Worm (Caenorhabditis elegans) whole organism, early embryonic: ENCODE data around the gene Y57E12B.11.

Experiments
- B0310.2 ChIP-seq: sonication (generic microtip); optimal IDR thresholded peaks from 2 replicates; lab custom pipeline; 2016; ENCODE audit warnings: mild to moderate bottlenecking, missing genetic modification characterization, missing compliant biosample characterization
- F13C5.2 ChIP-seq: sonication (generic microtip); optimal IDR thresholded peaks from 2 replicates; lab custom pipeline; 2017; ENCODE audit warnings: mild to moderate bottlenecking, missing genetic modification characterization, inconsistent platforms, missing compliant biosample characterization
- aly-1 ChIP-seq: sonication (generic microtip); optimal IDR thresholded peaks from 2 replicates; lab custom pipeline; 2016; ENCODE audit warnings: missing genetic modification characterization, missing compliant biosample characterization
- ama-1 ChIP-seq: fragments of 150-350 bp; optimal IDR thresholded peaks from 2 replicates; lab custom pipeline; 2014
- ceh-13 ChIP-seq: fragments of 200-800 bp; sonication (Bioruptor generic); optimal IDR thresholded peaks from 2 replicates; lab custom pipeline; 2018; ENCODE audit warnings: mild to moderate bottlenecking, missing genetic modification characterization, missing compliant biosample characterization
- ceh-36 ChIP-seq: sonication (generic microtip); optimal IDR thresholded peaks from 2 replicates; lab custom pipeline; 2016; ENCODE audit warnings: missing genetic modification characterization, inconsistent platforms, missing compliant biosample characterization
- ets-7 ChIP-seq: sonication (generic microtip); optimal IDR thresholded peaks from 2 replicates; lab custom pipeline; 2016; ENCODE audit warnings: missing genotype, missing genetic modification characterization, missing compliant biosample characterization
- flt-1 ChIP-seq: fragments of 200-800 bp; sonication (Bioruptor generic); IDR thresholded peaks from 2 replicates; pipeline ENCODE4 v1.3.6; 2022; ENCODE audit warnings: missing genetic modification characterization, missing compliant biosample characterization
- hmbx-1 ChIP-seq: sonication (generic microtip); optimal IDR thresholded peaks from 2 replicates; lab custom pipeline; 2016; ENCODE audit warnings: mild to moderate bottlenecking, missing genetic modification characterization, missing compliant biosample characterization
- hmg-4 ChIP-seq: fragments of 200-800 bp; sonication (Bioruptor generic); optimal IDR thresholded peaks from 2 replicates; lab custom pipeline; 2018; ENCODE audit warnings: mild to moderate bottlenecking, missing genetic modification characterization, missing compliant biosample characterization
- hnd-1 ChIP-seq: sonication (generic microtip); optimal IDR thresholded peaks from 2 replicates; lab custom pipeline; 2016; ENCODE audit warnings: missing genetic modification characterization, missing compliant biosample characterization
- pes-1 ChIP-seq: fragments of 200-800 bp; sonication (Bioruptor generic); IDR thresholded peaks from 2 replicates; pipeline ENCODE4 v1.3.6; 2022; ENCODE audit warnings: missing genetic modification reagents, missing genetic modification characterization, missing compliant biosample characterization
- scrt-1 ChIP-seq: fragments of 200-800 bp; sonication (Bioruptor generic); IDR thresholded peaks from 2 replicates; pipeline ENCODE4 v1.3.6; 2022; ENCODE audit warnings: missing genetic modification characterization, missing compliant biosample characterization
- sea-1 ChIP-seq: fragments of 200-800 bp; sonication (Bioruptor generic); conservative IDR thresholded peaks from 2 replicates; pipeline ENCODE4 v1.3.6; 2022; ENCODE audit warnings: missing genetic modification characterization, missing compliant biosample characterization
- tbx-11 ChIP-seq: fragments of 200-800 bp; sonication (Bioruptor generic); IDR thresholded peaks from 2 replicates; pipeline ENCODE4 v1.3.6; 2022; ENCODE audit warnings: missing genetic modification characterization, missing compliant biosample characterization
- tbx-37 ChIP-seq: fragments of 200-800 bp; sonication (Bioruptor generic); conservative IDR thresholded peaks from 2 replicates; pipeline ENCODE4 v1.3.6; 2022; ENCODE audit warnings: missing genetic modification reagents, missing genetic modification characterization, missing compliant biosample characterization
- tra-4 ChIP-seq: sonication (generic microtip); optimal IDR thresholded peaks from 2 replicates; lab custom pipeline; 2017; ENCODE audit warnings: missing genetic modification characterization, missing compliant biosample characterization

Gene Y57E12B.11

ce11 chrV:6949770-6950169, at the start of gene Y57E12B.11:
Gene Y57E12B.11, minus strand, starts transcription at chrV:6949870.
- TF ChIP-seq ama-1 (lab: Kevin White, UChicago) = no peak
- TF ChIP-seq hmbx-1 (tag; lab: Kevin White, UChicago) = no peak
- no peak for TF ChIP-seq aly-1 (tag; lab: Kevin White, UChicago)
- TF ChIP-seq ets-7 (tag; lab: Kevin White, UChicago) = no peak
- TF ChIP-seq sea-1 (GFP tag; lab: Robert Waterston, UW) = no peak
- TF ChIP-seq flt-1 (GFP tag; lab: Robert Waterston, UW) = no peak
- no peak for TF ChIP-seq F13C5.2 (tag; lab: Kevin White, UChicago)
- no peak for TF ChIP-seq scrt-1 (GFP tag; lab: Robert Waterston, UW)
- no peak for TF ChIP-seq ceh-36 (tag; lab: Kevin White, UChicago)
- no peak for TF ChIP-seq B0310.2 (tag; lab: Kevin White, UChicago)
- TF ChIP-seq ceh-13 (GFP tag; lab: Kevin White, UChicago) = no peak
- no peak for TF ChIP-seq pes-1 (GFP tag; lab: Robert Waterston, UW)
- TF ChIP-seq hmg-4 (GFP tag; lab: Kevin White, UChicago) = no peak
- TF ChIP-seq tbx-37 = no peak
- no peak for TF ChIP-seq tra-4
- no peak for TF ChIP-seq tbx-11 (GFP tag; lab: Robert Waterston, UW)
- no peak for TF ChIP-seq hnd-1 (tag; lab: Kevin White, UChicago)

ce11 chrV:6998303-6998884, 48.7 kb upstream of the Y57E12B.11 start, which contains the start of gene nhr-42:
Gene nhr-42, plus strand, starts transcription at chrV:6998819.
- TF ChIP-seq B0310.2 (tag; lab: Kevin White, UChicago) (no peak), flt-1 (GFP tag; lab: Robert Waterston, UW) (no peak), pes-1 (GFP tag; lab: Robert Waterston, UW) (no peak), tbx-37 (no peak), ama-1 (lab: Kevin White, UChicago) (no peak), hmbx-1 (tag; lab: Kevin White, UChicago) (no peak), ceh-13 (GFP tag; lab: Kevin White, UChicago) (no peak), hmg-4 (GFP tag; lab: Kevin White, UChicago) (no peak), scrt-1 (GFP tag; lab: Robert Waterston, UW) (no peak), aly-1 (tag; lab: Kevin White, UChicago) (no peak), F13C5.2 (tag; lab: Kevin White, UChicago) (no peak), tbx-11 (GFP tag; lab: Robert Waterston, UW) (no peak), hnd-1 (tag; lab: Kevin White, UChicago) (no peak), ets-7 (tag; lab: Kevin White, UChicago) (no peak), ceh-36 (tag; lab: Kevin White, UChicago) (no peak), sea-1 (GFP tag; lab: Robert Waterston, UW) (no peak), tra-4 (no peak)

ce11 chrV:6997041-6997552, 47.4 kb upstream of the Y57E12B.11 start, which contains the start of gene nhr-107:
Gene nhr-107, minus strand, starts transcription at chrV:6997091.
- TF ChIP-seq tbx-11 (GFP tag; lab: Robert Waterston, UW) = no peak
- no peak for TF ChIP-seq F13C5.2 (tag; lab: Kevin White, UChicago)
- TF ChIP-seq sea-1 (GFP tag; lab: Robert Waterston, UW) = no peak
- TF ChIP-seq tbx-37 = no peak
- no peak for TF ChIP-seq scrt-1 (GFP tag; lab: Robert Waterston, UW)
- no peak for TF ChIP-seq ama-1 (lab: Kevin White, UChicago)
- no peak for TF ChIP-seq hmbx-1 (tag; lab: Kevin White, UChicago)
- TF ChIP-seq tra-4 = no peak

ce11 chrV:6993999-6994398, 44.3 kb upstream of the Y57E12B.11 start:
- TF ChIP-seq sea-1 (GFP tag; lab: Robert Waterston, UW) (no peak), hnd-1 (tag; lab: Kevin White, UChicago) (no peak), ceh-13 (GFP tag; lab: Kevin White, UChicago) (no peak), B0310.2 (tag; lab: Kevin White, UChicago) (no peak), aly-1 (tag; lab: Kevin White, UChicago) (no peak), ama-1 (lab: Kevin White, UChicago) (no peak), pes-1 (GFP tag; lab: Robert Waterston, UW) (no peak), hmbx-1 (tag; lab: Kevin White, UChicago) (no peak), tra-4 (no peak), tbx-37 (no peak), F13C5.2 (tag; lab: Kevin White, UChicago) (no peak), ets-7 (tag; lab: Kevin White, UChicago) (no peak), scrt-1 (GFP tag; lab: Robert Waterston, UW) (no peak), flt-1 (GFP tag; lab: Robert Waterston, UW) (no peak), hmg-4 (GFP tag; lab: Kevin White, UChicago) (no peak), ceh-36 (tag; lab: Kevin White, UChicago) (no peak), tbx-11 (GFP tag; lab: Robert Waterston, UW) (no peak)

ce11 chrV:6991771-6992170, 42.1 kb upstream of the Y57E12B.11 start, which contains the start of gene nhr-162:
Gene nhr-162, minus strand, starts transcription at chrV:6991871.
- TF ChIP-seq aly-1 (tag; lab: Kevin White, UChicago) (no peak), tbx-37 (no peak), scrt-1 (GFP tag; lab: Robert Waterston, UW) (no peak), tbx-11 (GFP tag; lab: Robert Waterston, UW) (no peak), hnd-1 (tag; lab: Kevin White, UChicago) (no peak), F13C5.2 (tag; lab: Kevin White, UChicago) (no peak), ceh-13 (GFP tag; lab: Kevin White, UChicago) (no peak), tra-4 (no peak), sea-1 (GFP tag; lab: Robert Waterston, UW) (no peak), hmg-4 (GFP tag; lab: Kevin White, UChicago) (no peak), flt-1 (GFP tag; lab: Robert Waterston, UW) (no peak), ceh-36 (tag; lab: Kevin White, UChicago) (no peak)

- TF ChIP-seq tbx-11 (GFP tag; lab: Robert Waterston, UW) = no peak
- TF ChIP-seq ceh-36 (tag; lab: Kevin White, UChicago) = no peak
- no peak for TF ChIP-seq aly-1 (tag; lab: Kevin White, UChicago)
- TF ChIP-seq ceh-13 (GFP tag; lab: Kevin White, UChicago) = no peak
- no peak for TF ChIP-seq hmbx-1 (tag; lab: Kevin White, UChicago)
- no peak for TF ChIP-seq tbx-37
- no peak for TF ChIP-seq hmg-4 (GFP tag; lab: Kevin White, UChicago)
- no peak for TF ChIP-seq sea-1 (GFP tag; lab: Robert Waterston, UW)
- no peak for TF ChIP-seq ama-1 (lab: Kevin White, UChicago)
- TF ChIP-seq hnd-1 (tag; lab: Kevin White, UChicago) = no peak
- no peak for TF ChIP-seq scrt-1 (GFP tag; lab: Robert Waterston, UW)
- no peak for TF ChIP-seq B0310.2 (tag; lab: Kevin White, UChicago)
- TF ChIP-seq tra-4 = no peak
- TF ChIP-seq ets-7 (tag; lab: Kevin White, UChicago) = no peak
- no peak for TF ChIP-seq F13C5.2 (tag; lab: Kevin White, UChicago)
- TF ChIP-seq pes-1 (GFP tag; lab: Robert Waterston, UW) = no peak
Observed at ce11 chrV:6989626-6990138, 40.0 kb upstream of the Y57E12B.11 start, which contains the start of gene nhr-140. Gene nhr-140, minus strand, starts transcription at chrV:6989676.
